Worm (Caenorhabditis elegans) whole organism, L4/young adult: ENCODE measurements around the gene eif-3.B.
A peak's percentile ranks its signal among the peaks of the same experiment; 100 is the strongest.

Experiments used
- W03F9.2 ChIP-seq: fragments of 150-350 bp; optimal IDR thresholded peaks from 2 replicates; lab custom pipeline; 2014; ENCODE audit warnings: missing biosample characterization, missing genetic modification characterization
- dao-5 ChIP-seq: sonication (generic microtip); optimal IDR thresholded peaks from 2 replicates; lab custom pipeline; 2016; ENCODE audit warnings: missing genotype, missing genetic modification characterization, moderate library complexity, missing compliant biosample characterization
- him-1 ChIP-seq: sonication (generic microtip); optimal IDR thresholded peaks from 2 replicates; lab custom pipeline; 2016; ENCODE audit warnings: missing genotype, missing genetic modification reagents, missing genetic modification characterization, missing compliant biosample characterization

The eif-3.B gene

DNA sequence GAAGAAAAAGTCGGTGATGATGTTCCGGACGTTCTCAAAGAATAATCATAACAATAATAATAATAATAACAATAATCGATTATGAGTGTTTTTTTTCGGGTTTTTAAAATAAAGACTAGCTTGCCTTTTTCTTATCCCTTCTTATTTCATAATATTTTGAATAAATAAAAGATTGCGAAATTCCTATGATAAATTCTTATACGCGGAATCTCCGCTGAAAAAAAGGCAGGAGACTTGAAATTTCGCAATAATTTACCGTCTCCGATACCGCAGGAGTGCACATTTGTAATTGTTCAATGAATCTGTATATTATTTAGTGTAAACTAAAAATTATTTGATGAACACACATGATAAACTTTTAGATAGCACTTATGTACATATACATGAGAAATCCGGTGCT is 2.7 kb upstream of the eif-3.B start:
- no peak for TF ChIP-seq W03F9.2
- TF ChIP-seq dao-5 (tag; lab: Kevin White, UChicago) = no peak
- TF ChIP-seq him-1 (tag; lab: Kevin White, UChicago) = no peak

DNA sequence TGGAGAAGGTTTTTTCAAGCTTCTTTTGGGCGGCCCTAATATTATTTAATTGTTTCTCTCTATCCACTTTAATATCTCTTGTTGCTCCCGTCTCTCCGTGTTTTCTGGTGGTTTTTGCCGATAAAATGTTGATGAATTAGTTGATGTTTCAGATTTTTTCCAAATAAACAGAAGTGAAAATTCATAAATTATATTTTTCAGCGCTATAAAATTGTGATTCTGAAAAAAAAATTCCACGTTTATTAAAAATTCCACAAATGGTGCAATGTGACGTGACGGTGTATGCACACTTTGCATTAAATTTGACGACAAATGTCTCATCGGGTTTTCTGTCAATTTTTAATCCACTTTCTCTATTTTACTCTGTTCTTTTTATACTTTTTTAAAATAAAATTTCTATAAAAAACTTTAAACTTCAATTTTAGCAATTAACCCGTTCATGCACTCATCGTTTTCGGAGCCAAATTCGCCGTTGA is 2.9 kb downstream of the eif-3.B start, which contains the start of gene tbc-20:
TSS of gene tbc-20 (plus strand) at position 426 of the 476 bp plus-strand sequence.
- TF ChIP-seq him-1 (tag; lab: Kevin White, UChicago) (no peak), W03F9.2 (peak; percentile 37)

DNA sequence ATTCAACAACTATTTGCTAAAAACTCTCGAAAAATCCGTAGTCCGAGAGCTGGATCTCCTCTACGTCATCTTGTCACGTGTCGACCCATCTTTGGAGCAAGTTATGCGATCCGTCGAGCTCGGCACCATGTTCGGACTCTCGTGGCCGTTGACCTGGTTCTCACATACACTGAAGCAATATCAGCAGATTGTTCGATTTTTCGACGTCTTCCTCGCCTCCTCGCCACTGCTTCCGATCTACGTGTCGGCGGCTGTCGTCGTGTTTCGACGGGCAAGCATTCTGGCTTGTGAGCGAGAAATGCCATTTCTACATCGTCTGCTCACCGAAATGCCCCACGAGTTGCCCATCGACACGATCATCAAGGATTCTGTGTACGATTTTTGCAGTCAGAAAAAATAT is 4.2 kb downstream of the eif-3.B start:
- no peak for TF ChIP-seq W03F9.2
- TF ChIP-seq dao-5 (tag; lab: Kevin White, UChicago) = no peak
- TF ChIP-seq him-1 (tag; lab: Kevin White, UChicago) = no peak

DNA sequence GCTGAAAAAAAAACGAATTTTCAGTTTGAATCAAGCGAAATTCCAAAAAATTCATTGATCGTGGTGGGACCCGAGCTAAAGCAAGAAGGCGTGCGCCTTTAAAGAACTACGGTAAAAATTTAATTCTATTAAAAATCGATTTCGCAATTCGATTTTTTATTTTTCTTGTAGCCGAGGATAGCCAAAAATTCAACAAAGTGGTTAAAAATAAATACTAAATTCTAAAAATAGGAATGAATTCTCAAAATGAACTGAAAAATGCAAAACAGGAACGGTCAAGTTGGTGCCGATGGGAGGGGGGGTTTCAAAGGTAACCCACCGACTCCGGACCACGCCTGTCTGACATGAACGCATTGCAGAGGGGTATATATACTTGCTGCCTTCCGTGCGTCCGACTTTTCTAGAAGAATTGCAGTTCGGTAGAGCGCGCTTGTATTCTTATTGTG is 5.9 kb downstream of the eif-3.B start:
- TF ChIP-seq him-1 (tag; lab: Kevin White, UChicago) = peak; percentile 5
- no peak for TF ChIP-seq W03F9.2

DNA sequence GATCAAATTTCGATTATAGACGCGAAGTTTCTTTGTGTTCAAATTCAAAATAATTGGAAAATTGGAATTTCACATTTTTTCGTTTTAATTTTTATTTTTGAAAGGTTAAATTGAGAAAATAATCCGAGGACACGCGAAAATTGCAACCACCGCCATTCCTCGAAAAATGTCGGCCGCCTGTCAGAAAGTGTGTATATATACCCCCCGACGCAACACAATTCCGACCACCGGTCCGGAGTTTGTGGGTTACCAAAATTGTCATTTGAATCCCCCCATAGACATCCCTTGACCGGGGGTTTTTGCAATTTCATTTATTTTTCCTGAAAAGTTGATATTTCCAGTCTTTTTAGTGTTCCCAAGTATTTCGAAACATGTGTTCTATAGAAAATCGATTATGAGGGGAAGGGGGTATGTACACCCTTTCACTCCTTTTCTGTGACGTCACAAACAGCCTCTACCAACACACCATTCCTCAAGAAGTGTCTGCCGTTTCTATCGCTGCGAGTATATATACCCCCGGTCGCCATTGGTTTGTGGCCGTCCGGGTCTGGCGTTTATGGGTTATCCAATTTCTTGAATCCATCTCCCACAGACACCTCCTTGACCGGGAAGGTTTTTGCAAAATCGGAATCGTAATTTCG is 9.2 kb downstream of the eif-3.B start, which contains the start of gene W01D2.3:
TSS of gene W01D2.3 (minus strand) at position 51 of the 641 bp plus-strand sequence.
- TF ChIP-seq W03F9.2 (peak; percentile 33), him-1 (tag; lab: Kevin White, UChicago) (peak; percentile 32), dao-5 (tag; lab: Kevin White, UChicago) (peak; percentile 71)

DNA sequence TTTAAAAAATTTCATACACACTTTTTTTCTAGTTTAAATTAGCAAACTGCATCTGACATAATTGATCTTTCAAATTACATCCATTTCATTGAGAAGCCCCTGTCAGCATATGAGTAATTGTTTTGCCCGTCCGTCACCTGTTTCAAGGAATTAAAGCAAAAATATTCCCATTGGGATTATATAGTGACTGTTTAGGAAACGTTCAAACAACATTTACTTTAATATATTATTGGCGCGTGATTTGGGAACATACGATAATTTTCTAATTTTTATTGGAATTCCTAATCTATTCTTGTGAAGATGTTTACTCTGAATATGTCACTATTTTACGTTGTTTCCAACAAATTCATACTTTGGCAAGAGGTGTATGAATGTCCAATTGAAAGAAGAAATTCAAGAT is 10.5 kb downstream of the eif-3.B start, which contains the start of gene srt-11:
TSS of gene srt-11 (plus strand) at position 301 of the 400 bp plus-strand sequence.
- TF ChIP-seq W03F9.2 (no peak), dao-5 (tag; lab: Kevin White, UChicago) (no peak), him-1 (tag; lab: Kevin White, UChicago) (no peak)

DNA sequence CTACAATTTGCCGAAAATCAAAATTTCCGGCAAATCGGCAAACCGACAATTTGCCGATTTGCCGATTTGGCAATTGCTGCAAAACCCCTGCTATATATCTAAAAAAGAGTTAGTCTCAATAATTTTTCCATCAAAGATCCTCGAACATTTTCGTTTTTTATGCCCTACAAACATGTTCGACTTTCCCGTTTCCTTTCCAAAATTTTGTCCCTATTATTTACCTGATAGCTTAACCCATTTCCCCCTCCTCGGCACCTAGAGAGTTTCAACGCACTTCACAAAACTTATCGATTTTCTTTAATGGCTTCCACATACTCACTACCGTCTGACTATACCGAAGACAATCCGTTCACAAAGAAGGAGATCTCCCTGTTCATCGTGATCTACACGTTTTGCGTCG is 13.5 kb downstream of the eif-3.B start, which contains the start of gene W01D2.6:
TSS of gene W01D2.6 (plus strand) at position 301 of the 400 bp plus-strand sequence.
- TF ChIP-seq W03F9.2 (no peak), him-1 (tag; lab: Kevin White, UChicago) (no peak), dao-5 (tag; lab: Kevin White, UChicago) (no peak)

DNA sequence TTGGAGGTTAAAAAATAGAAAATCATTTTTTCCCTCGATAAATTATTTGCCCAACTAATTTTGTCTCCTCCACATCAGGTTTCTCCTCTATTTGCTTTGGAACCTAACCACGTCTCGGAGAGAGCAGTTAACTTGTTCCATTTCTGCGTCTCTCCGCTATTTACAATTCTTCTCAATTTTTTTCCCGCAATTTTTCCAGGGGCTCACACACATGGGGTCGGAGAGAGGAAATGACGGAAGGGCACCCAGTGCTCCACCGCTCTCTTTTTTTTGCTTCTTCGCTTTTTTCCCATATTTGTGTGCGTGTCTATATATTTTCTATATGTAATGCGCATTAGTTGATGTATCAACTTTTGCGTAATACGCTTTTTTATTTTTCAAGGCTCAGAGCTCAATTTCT is 15.4 kb downstream of the eif-3.B start:
- TF ChIP-seq W03F9.2 = no peak
- no peak for TF ChIP-seq him-1 (tag; lab: Kevin White, UChicago)
- TF ChIP-seq dao-5 (tag; lab: Kevin White, UChicago) = no peak

DNA sequence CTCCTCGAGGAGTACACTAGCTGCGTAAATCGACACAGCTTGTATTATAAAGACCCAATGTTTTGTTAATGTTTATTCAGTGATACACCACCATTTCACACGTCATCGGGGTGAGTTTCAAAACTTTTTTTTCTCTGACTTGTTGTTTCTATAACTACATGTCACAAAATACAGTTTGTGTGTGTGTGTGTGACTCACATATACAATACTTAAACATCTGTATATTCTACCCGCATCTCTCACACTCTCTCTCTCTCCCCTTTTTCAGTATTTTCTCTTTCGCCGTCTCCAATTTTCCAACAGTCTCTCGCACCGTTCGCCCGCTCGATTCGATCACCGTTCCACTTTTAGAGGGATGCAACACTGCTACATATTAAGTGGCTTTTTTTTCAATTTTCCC is 16.3 kb downstream of the eif-3.B start:
- TF ChIP-seq W03F9.2 (no peak), him-1 (tag; lab: Kevin White, UChicago) (no peak), dao-5 (tag; lab: Kevin White, UChicago) (no peak)

DNA sequence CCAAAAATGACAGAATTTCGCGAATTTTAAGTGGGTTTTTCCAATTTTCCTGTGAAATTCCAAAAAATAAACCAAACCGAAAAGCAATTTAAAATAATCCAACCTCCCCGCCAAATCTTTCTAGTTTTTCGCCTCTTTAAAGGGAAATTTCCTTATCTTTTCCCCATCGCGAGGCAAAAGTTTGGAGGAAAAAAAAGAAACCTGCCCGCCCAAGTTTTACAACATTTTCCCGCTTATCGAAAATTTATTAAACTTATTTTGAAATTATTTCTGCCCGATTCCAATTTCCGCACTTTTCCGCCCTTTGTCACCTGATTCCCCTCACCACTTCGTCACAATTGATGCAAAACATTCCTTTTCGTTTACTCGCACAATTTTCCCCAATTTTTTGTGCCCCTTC is 17.0 kb downstream of the eif-3.B start, which contains the start of gene osta-3:
TSS of gene osta-3 (plus strand) at position 301 of the 400 bp plus-strand sequence.
- no peak for TF ChIP-seq W03F9.2
- no peak for TF ChIP-seq dao-5 (tag; lab: Kevin White, UChicago)
- TF ChIP-seq him-1 (tag; lab: Kevin White, UChicago) = no peak

DNA sequence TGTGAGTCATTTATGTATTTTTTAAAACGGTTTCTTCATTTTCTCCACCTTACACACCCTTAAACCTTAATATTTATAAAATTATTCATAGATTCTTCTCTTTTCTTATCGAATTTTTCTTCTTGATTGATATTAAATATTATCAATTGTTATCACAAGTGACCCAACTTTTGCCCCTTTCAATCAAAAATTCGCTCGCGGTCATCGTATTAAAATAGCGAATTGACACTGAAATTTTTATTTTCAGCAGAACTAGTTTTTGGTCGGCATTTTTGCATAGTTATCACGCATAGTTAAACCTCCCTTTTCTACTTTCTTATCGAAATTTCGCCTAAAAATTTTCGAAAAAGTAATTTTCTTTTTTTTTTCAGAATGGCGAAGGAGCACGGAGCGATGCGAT is 17.5 kb downstream of the eif-3.B start:
- no peak for TF ChIP-seq dao-5 (tag; lab: Kevin White, UChicago)
- TF ChIP-seq W03F9.2 = no peak
- no peak for TF ChIP-seq him-1 (tag; lab: Kevin White, UChicago)

DNA sequence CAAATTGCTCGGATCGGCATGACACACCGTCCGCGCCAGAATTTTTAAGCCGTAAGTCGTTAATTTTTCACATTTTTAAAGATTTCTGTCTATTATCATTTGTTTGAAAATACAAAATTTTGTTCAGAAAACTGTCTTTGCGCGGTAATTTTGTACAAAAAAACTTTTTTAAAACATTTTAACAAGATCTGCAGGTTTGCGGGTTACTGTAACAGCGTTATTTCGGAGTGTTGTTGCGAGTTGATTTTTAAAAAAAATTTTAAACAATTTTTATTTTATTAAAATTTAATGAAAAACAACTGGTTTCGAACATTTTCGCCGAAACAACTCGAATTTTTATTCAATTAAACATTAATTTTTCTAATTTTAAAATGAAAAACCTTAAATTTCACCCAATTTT is 17.9 kb downstream of the eif-3.B start:
- no peak for TF ChIP-seq him-1 (tag; lab: Kevin White, UChicago)
- no peak for TF ChIP-seq dao-5 (tag; lab: Kevin White, UChicago)
- no peak for TF ChIP-seq W03F9.2

DNA sequence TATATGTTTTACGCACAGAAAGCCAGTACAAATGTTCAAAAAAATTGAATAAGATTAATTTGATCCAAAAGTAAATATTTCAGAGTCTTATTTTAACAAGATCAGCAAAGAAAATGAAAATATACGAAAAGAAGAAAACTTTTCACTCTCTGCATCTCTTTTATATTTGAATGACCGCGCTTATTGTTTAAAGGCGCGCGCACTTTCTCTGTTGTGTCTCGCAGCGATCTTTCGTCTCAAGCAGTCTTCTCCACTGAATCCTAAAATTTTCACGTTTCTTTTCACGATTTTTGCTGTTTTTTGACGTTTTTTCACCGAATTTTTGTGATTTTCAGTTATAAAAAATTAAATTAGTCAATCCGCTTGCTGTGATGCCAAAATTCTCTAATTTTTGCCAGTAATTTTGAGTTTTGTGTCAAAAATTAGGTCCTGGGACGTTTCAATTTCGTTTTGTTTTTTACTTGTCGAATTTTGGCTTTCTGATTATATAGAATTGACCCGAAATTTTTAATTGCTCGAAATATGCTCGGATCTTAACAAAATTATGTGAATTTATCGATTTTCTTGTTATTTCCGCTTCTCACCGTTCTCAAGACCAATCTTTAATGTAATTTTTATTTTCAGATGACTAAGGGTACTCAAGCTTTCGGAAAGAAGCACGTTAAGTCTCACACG is 19.8 kb downstream of the eif-3.B start, which contains the start of gene W01D2.1:
TSS of gene W01D2.1 (plus strand) at position 625 of the 675 bp plus-strand sequence.
- TF ChIP-seq him-1 (tag; lab: Kevin White, UChicago) (no peak), W03F9.2 (peak; percentile 24), dao-5 (tag; lab: Kevin White, UChicago) (no peak)

DNA sequence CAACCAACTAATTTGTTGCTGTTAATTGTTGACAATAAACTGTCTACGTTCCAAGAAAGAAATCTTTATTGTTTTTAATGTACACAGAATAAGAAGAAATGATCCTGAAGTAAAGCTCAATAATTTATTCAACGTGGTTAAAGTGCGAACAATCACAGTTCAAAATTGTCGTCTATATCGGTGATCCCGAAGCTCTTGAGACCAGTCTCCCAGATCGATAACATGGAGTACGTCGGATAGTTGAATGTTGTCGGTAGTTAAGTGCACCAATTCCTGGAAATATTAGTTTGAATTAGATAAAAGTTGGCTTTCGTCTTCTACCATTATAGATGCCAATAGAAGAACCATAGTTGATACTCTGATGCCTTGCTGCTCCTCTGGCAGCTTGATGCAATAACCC is 20.9 kb downstream of the eif-3.B start:
- TF ChIP-seq W03F9.2 (no peak), him-1 (tag; lab: Kevin White, UChicago) (no peak), dao-5 (tag; lab: Kevin White, UChicago) (no peak)
